Worm (Caenorhabditis elegans): ENCODE measurements around the gene srw-3.

The srw-3 gene

ce11 chrV:7705316-7705715, at the start of gene srw-3:
srw-3 (plus strand) TSS chrV:7705616.
- no peak for TF ChIP-seq scrt-1 (GFP tag; IDR thresholded peaks at IDR 0.05)
- no peak for TF ChIP-seq sea-1 (GFP tag; conservative IDR thresholded peaks at IDR 0.05)
- no peak for TF ChIP-seq tra-4 (tag; optimal IDR thresholded peaks at IDR 0.05)
- TF ChIP-seq pes-1 (GFP tag; IDR thresholded peaks at IDR 0.05), result no peak
- no peak for TF ChIP-seq hmg-4 (GFP tag; optimal IDR thresholded peaks at IDR 0.05)
- no peak for TF ChIP-seq tbx-11 (GFP tag; IDR thresholded peaks at IDR 0.05)
- no peak for TF ChIP-seq aly-1 (tag; optimal IDR thresholded peaks at IDR 0.05)
- no peak for TF ChIP-seq ets-7 (tag; optimal IDR thresholded peaks at IDR 0.05)
- TF ChIP-seq tbx-37 (GFP tag; conservative IDR thresholded peaks at IDR 0.05), result no peak
- TF ChIP-seq B0310.2 (tag; optimal IDR thresholded peaks at IDR 0.05), result no peak
- no peak for TF ChIP-seq hnd-1 (tag; optimal IDR thresholded peaks at IDR 0.05)
- no peak for TF ChIP-seq ama-1 (optimal IDR thresholded peaks at IDR 0.05)
- TF ChIP-seq ceh-13 (GFP tag; optimal IDR thresholded peaks at IDR 0.05), result no peak
- TF ChIP-seq flt-1 (GFP tag; IDR thresholded peaks at IDR 0.05), result no peak
- TF ChIP-seq ceh-36 (tag; optimal IDR thresholded peaks at IDR 0.05), result no peak
- TF ChIP-seq F13C5.2 (tag; optimal IDR thresholded peaks at IDR 0.05), result no peak

ce11 chrV:7667940-7668339, 37.5 kb upstream of the srw-3 start, which contains the start of gene C12D5.5:
C12D5.5 (plus strand) TSS chrV:7668240.
- TF ChIP-seq hmbx-1 (tag; optimal IDR thresholded peaks at IDR 0.05) (no peak), sea-1 (GFP tag; conservative IDR thresholded peaks at IDR 0.05) (no peak), tbx-37 (GFP tag; conservative IDR thresholded peaks at IDR 0.05) (no peak), flt-1 (GFP tag; IDR thresholded peaks at IDR 0.05) (no peak), ceh-13 (GFP tag; optimal IDR thresholded peaks at IDR 0.05) (no peak), ceh-36 (tag; optimal IDR thresholded peaks at IDR 0.05) (no peak), F13C5.2 (tag; optimal IDR thresholded peaks at IDR 0.05) (no peak), ama-1 (optimal IDR thresholded peaks at IDR 0.05) (no peak), tbx-11 (GFP tag; IDR thresholded peaks at IDR 0.05) (no peak)

DNA sequence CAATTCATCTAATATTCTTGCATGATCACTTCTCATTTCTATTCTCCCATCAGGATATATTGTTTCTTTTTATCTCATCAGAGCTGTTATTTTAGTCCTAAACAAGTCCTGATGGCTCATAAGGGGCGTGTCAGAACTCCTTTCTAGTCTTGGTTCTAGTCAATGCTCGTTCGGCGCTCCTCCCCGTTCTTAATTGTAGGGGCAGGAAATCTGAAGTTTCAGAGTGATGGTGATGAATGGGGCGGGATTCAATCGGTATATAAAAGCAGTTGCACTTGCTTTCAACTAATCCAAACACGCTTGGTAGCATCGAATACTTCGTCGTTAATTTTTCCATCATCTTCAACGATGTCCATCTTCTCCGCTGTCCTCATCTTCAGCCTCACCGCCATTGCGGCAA, 33.2 kb upstream of the srw-3 start, which contains the start of gene C12D5.4:
TSS of gene C12D5.4 (plus strand) at position 301 of the 400 bp plus-strand sequence.
- TF ChIP-seq hmg-4 (GFP tag; optimal IDR thresholded peaks at IDR 0.05) (no peak), F13C5.2 (tag; optimal IDR thresholded peaks at IDR 0.05) (no peak), ceh-36 (tag; optimal IDR thresholded peaks at IDR 0.05) (no peak), aly-1 (tag; optimal IDR thresholded peaks at IDR 0.05) (no peak), tbx-11 (GFP tag; IDR thresholded peaks at IDR 0.05) (no peak), tbx-37 (GFP tag; conservative IDR thresholded peaks at IDR 0.05) (no peak), B0310.2 (tag; optimal IDR thresholded peaks at IDR 0.05) (no peak)

DNA sequence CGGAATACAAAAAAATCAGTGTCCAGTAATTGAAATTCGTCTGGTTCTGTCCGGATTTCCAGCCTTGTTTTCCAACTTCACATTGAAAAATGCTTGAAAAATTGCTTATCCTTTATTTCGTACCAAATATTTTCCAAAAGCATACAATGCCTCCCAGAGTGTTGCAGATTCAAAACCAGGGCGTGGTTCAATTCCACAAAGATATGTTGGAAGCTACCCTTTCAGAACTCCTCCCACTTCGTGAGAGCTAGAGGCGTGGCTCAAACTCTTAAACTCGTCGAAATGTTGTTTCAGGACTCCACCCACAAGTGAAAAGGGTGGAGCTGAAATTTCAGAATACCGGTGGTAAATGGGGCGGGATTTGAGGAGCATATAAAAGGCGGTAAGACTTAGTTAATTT, 29.5 kb upstream of the srw-3 start, which contains the start of gene C12D5.3:
TSS of gene C12D5.3 (plus strand) at position 301 of the 400 bp plus-strand sequence.
- no peak for TF ChIP-seq tbx-11 (GFP tag; IDR thresholded peaks at IDR 0.05)
- no peak for TF ChIP-seq sea-1 (GFP tag; conservative IDR thresholded peaks at IDR 0.05)
- no peak for TF ChIP-seq pes-1 (GFP tag; IDR thresholded peaks at IDR 0.05)
- no peak for TF ChIP-seq aly-1 (tag; optimal IDR thresholded peaks at IDR 0.05)
- no peak for TF ChIP-seq ama-1 (optimal IDR thresholded peaks at IDR 0.05)
- TF ChIP-seq ceh-13 (GFP tag; optimal IDR thresholded peaks at IDR 0.05), result no peak
- TF ChIP-seq tbx-37 (GFP tag; conservative IDR thresholded peaks at IDR 0.05), result no peak
- no peak for TF ChIP-seq ets-7 (tag; optimal IDR thresholded peaks at IDR 0.05)
- TF ChIP-seq flt-1 (GFP tag; IDR thresholded peaks at IDR 0.05), result no peak
- no peak for TF ChIP-seq hmg-4 (GFP tag; optimal IDR thresholded peaks at IDR 0.05)
- TF ChIP-seq hnd-1 (tag; optimal IDR thresholded peaks at IDR 0.05), result no peak
- TF ChIP-seq B0310.2 (tag; optimal IDR thresholded peaks at IDR 0.05), result no peak
- no peak for TF ChIP-seq hmbx-1 (tag; optimal IDR thresholded peaks at IDR 0.05)
- TF ChIP-seq tra-4 (tag; optimal IDR thresholded peaks at IDR 0.05), result no peak
- TF ChIP-seq scrt-1 (GFP tag; IDR thresholded peaks at IDR 0.05), result no peak
- no peak for TF ChIP-seq F13C5.2 (tag; optimal IDR thresholded peaks at IDR 0.05)
- no peak for TF ChIP-seq ceh-36 (tag; optimal IDR thresholded peaks at IDR 0.05)

ce11 chrV:7681388-7681787, 24.0 kb upstream of the srw-3 start, which contains the start of gene cyp-33A1:
cyp-33A1 (minus strand) TSS chrV:7681459.
- TF ChIP-seq flt-1 (GFP tag; IDR thresholded peaks at IDR 0.05) (no peak), scrt-1 (GFP tag; IDR thresholded peaks at IDR 0.05) (no peak), pes-1 (GFP tag; IDR thresholded peaks at IDR 0.05) (no peak), tra-4 (tag; optimal IDR thresholded peaks at IDR 0.05) (no peak), B0310.2 (tag; optimal IDR thresholded peaks at IDR 0.05) (no peak), hnd-1 (tag; optimal IDR thresholded peaks at IDR 0.05) (no peak), tbx-37 (GFP tag; conservative IDR thresholded peaks at IDR 0.05) (no peak), ets-7 (tag; optimal IDR thresholded peaks at IDR 0.05) (no peak), F13C5.2 (tag; optimal IDR thresholded peaks at IDR 0.05) (no peak), sea-1 (GFP tag; conservative IDR thresholded peaks at IDR 0.05) (no peak), ceh-36 (tag; optimal IDR thresholded peaks at IDR 0.05) (no peak), tbx-11 (GFP tag; IDR thresholded peaks at IDR 0.05) (no peak), hmg-4 (GFP tag; optimal IDR thresholded peaks at IDR 0.05) (no peak), ama-1 (optimal IDR thresholded peaks at IDR 0.05) (no peak)

DNA sequence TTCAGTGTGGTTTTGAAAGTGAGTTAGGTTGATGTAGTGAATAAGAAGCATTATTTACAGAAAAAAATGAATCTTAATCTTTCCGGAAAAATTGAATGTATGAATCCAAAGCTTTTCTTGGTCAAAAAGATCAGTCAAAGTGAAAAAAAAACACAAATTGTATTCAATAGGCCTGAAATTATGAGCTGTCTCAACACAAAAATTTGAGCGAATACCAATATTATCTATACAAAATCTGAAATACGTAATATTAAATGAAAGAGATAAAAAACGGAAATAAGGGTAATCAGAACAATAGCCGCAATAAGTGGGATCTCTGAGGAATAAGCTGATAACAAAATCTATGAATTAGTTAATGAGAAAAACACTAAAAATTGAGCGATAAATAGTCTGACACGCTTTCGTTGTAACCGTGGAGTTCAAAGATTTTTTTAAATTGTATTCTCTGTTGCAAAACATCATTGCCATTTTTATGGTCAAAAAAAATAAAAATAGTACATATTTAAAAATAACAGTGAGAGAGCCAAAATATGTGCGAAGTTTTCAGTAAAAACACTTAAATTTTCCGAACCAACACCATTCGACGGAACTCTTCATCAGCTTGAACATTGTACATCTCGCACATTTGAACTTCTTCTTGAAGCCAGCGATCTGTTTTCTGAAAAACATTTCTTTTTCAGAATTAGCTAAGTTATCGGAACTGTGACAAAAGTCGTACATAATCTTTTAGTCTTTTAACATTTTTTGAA, 21.3 kb upstream of the srw-3 start, which contains the start of gene sre-11:
TSS of gene sre-11 (minus strand) at position 51 of the 749 bp plus-strand sequence.
- TF ChIP-seq ceh-36 (tag; optimal IDR thresholded peaks at IDR 0.05) (no peak), tra-4 (tag; optimal IDR thresholded peaks at IDR 0.05) (no peak), sea-1 (GFP tag; conservative IDR thresholded peaks at IDR 0.05) (no peak), aly-1 (tag; optimal IDR thresholded peaks at IDR 0.05) (no peak), B0310.2 (tag; optimal IDR thresholded peaks at IDR 0.05) (no peak), tbx-11 (GFP tag; IDR thresholded peaks at IDR 0.05) (no peak), ceh-13 (GFP tag; optimal IDR thresholded peaks at IDR 0.05) (no peak), scrt-1 (GFP tag; IDR thresholded peaks at IDR 0.05) (no peak), F13C5.2 (tag; optimal IDR thresholded peaks at IDR 0.05) (no peak), hmg-4 (GFP tag; optimal IDR thresholded peaks at IDR 0.05) (no peak), hmbx-1 (tag; optimal IDR thresholded peaks at IDR 0.05) (no peak), flt-1 (GFP tag; IDR thresholded peaks at IDR 0.05) (no peak), ama-1 (optimal IDR thresholded peaks at IDR 0.05) (no peak), hnd-1 (tag; optimal IDR thresholded peaks at IDR 0.05) (no peak), tbx-37 (GFP tag; conservative IDR thresholded peaks at IDR 0.05) (no peak), ets-7 (tag; optimal IDR thresholded peaks at IDR 0.05) (no peak), pes-1 (GFP tag; IDR thresholded peaks at IDR 0.05) (no peak)
